Worm (Caenorhabditis elegans): ENCODE results near the gene tsp-21.
A peak's percentile ranks its signal among the peaks of the same experiment; 100 is the strongest.

The tsp-21 gene

DNA sequence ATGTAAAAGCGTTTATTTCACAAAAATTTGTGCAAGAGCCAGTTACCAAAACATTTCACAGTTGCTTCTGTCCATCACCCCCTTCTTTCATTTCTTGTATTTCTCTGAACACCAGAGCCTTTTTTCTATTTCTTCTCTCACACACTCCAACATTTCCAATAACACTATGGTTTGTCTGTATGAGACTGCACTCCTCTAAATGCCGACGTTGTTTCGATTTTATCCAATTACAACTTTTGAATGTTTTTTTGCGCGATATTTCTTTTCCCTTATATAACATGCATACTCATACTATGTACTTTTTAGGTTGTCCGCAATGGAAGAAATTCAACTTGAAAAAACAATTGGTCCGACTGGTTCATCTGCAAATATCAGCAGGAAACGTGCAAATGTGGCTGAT lies 26.3 kb upstream of the tsp-21 start, which contains the start of gene F21G4.5:
F21G4.5 (plus strand) TSS at position 301 of the 400 bp plus-strand sequence.
- no peak for TF ChIP-seq aly-1 (tag; optimal IDR thresholded peaks at IDR 0.05)
- no peak for TF ChIP-seq tbx-11 (GFP tag; IDR thresholded peaks at IDR 0.05)
- no peak for TF ChIP-seq ceh-13 (GFP tag; optimal IDR thresholded peaks at IDR 0.05)
- TF ChIP-seq hnd-1 (tag; optimal IDR thresholded peaks at IDR 0.05), result no peak
- TF ChIP-seq pes-1 (GFP tag; IDR thresholded peaks at IDR 0.05), result no peak
- no peak for TF ChIP-seq tra-4 (tag; optimal IDR thresholded peaks at IDR 0.05)
- TF ChIP-seq ama-1 (optimal IDR thresholded peaks at IDR 0.05), result no peak
- no peak for TF ChIP-seq hmg-4 (GFP tag; optimal IDR thresholded peaks at IDR 0.05)
- no peak for TF ChIP-seq B0310.2 (tag; optimal IDR thresholded peaks at IDR 0.05)
- TF ChIP-seq sea-1 (GFP tag; conservative IDR thresholded peaks at IDR 0.05), result no peak
- no peak for TF ChIP-seq ceh-36 (tag; optimal IDR thresholded peaks at IDR 0.05)
- no peak for TF ChIP-seq tbx-37 (GFP tag; conservative IDR thresholded peaks at IDR 0.05)
- no peak for TF ChIP-seq scrt-1 (GFP tag; IDR thresholded peaks at IDR 0.05)
- TF ChIP-seq flt-1 (GFP tag; IDR thresholded peaks at IDR 0.05), result no peak
- no peak for TF ChIP-seq hmbx-1 (tag; optimal IDR thresholded peaks at IDR 0.05)

DNA sequence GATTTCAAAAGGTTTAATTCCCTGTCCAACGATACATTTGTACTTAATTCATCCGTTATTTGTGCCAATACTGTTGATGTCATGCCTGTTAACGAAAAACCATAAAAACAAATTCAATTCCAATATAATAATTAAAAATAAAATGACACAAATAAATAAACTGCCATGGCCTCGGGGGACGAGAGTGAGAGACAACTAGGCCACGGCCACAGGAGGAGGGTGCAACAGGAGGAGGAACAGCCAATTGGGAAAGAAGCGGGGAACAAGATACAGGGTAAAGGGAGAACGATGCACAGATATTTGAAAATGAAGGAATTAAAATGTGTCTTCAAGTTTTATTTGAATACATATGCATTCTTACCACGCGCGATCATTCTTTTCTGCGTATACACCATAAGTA lies 14.8 kb upstream of the tsp-21 start, which contains the start of gene F21G4.6:
F21G4.6 (minus strand) TSS at position 87 of the 400 bp plus-strand sequence.
- TF ChIP-seq tbx-37 (GFP tag; conservative IDR thresholded peaks at IDR 0.05) (0 out of 2 replicates have a peak, but pooled peaks have one; percentile 33), hmbx-1 (tag; optimal IDR thresholded peaks at IDR 0.05) (no peak)

DNA sequence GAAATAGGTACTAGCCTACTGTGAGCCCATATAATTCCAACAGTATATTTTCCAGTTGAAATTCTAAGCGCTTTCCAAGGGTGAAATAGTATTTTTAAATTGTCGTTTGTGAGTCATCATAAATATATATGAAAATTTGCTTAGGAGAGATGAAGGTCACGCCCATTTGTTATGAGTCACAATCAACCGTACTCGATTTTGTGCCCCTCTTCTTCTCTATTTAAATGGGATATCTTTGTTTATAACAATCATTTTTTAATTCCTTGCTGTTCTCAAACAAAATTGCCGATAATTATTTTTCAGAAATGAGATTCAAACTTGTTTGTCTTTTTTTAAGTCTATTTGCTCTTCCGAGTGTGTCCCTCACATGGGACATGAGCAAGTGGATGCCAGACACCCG lies 13.2 kb upstream of the tsp-21 start, which contains the start of gene folr-1:
folr-1 (plus strand) TSS at position 301 of the 400 bp plus-strand sequence.
- no peak for TF ChIP-seq hnd-1 (tag; optimal IDR thresholded peaks at IDR 0.05)
- no peak for TF ChIP-seq sea-1 (GFP tag; conservative IDR thresholded peaks at IDR 0.05)
- no peak for TF ChIP-seq hmbx-1 (tag; optimal IDR thresholded peaks at IDR 0.05)
- no peak for TF ChIP-seq hmg-4 (GFP tag; optimal IDR thresholded peaks at IDR 0.05)
- TF ChIP-seq tbx-37 (GFP tag; conservative IDR thresholded peaks at IDR 0.05), result no peak
- no peak for TF ChIP-seq F13C5.2 (tag; optimal IDR thresholded peaks at IDR 0.05)
- no peak for TF ChIP-seq ceh-13 (GFP tag; optimal IDR thresholded peaks at IDR 0.05)
- no peak for TF ChIP-seq scrt-1 (GFP tag; IDR thresholded peaks at IDR 0.05)
- TF ChIP-seq aly-1 (tag; optimal IDR thresholded peaks at IDR 0.05), result no peak
- TF ChIP-seq pes-1 (GFP tag; IDR thresholded peaks at IDR 0.05), result no peak
- TF ChIP-seq ama-1 (optimal IDR thresholded peaks at IDR 0.05), result no peak
- TF ChIP-seq B0310.2 (tag; optimal IDR thresholded peaks at IDR 0.05), result no peak
- no peak for TF ChIP-seq tbx-11 (GFP tag; IDR thresholded peaks at IDR 0.05)
- TF ChIP-seq tra-4 (tag; optimal IDR thresholded peaks at IDR 0.05), result no peak
- no peak for TF ChIP-seq ceh-36 (tag; optimal IDR thresholded peaks at IDR 0.05)
- no peak for TF ChIP-seq ets-7 (tag; optimal IDR thresholded peaks at IDR 0.05)
- no peak for TF ChIP-seq flt-1 (GFP tag; IDR thresholded peaks at IDR 0.05)

DNA sequence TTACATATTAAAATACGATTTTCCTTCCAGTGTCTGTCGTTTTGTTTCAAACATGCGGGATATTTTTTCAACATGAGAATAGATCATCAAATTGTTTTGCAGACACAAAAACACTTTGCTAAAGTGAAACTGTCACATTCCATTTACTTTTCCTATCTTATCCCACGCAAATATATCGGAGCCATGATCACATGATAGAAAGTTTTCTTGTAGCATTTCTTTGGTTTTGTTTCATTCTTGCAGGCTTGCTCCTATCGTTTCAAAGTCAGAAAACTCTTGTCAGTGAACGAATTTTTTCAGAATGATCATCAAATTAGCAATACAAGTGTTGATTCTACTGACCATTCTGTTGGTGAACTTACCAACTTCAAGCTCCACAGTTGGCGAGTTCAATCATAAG lies 10.9 kb upstream of the tsp-21 start, which contains the start of gene C17G1.2:
C17G1.2 (plus strand) TSS at position 301 of the 400 bp plus-strand sequence.
- TF ChIP-seq hmbx-1 (tag; optimal IDR thresholded peaks at IDR 0.05), result no peak
- no peak for TF ChIP-seq ceh-36 (tag; optimal IDR thresholded peaks at IDR 0.05)
- no peak for TF ChIP-seq scrt-1 (GFP tag; IDR thresholded peaks at IDR 0.05)
- no peak for TF ChIP-seq tbx-11 (GFP tag; IDR thresholded peaks at IDR 0.05)
- TF ChIP-seq ama-1 (optimal IDR thresholded peaks at IDR 0.05), result no peak
- no peak for TF ChIP-seq ceh-13 (GFP tag; optimal IDR thresholded peaks at IDR 0.05)
- no peak for TF ChIP-seq tbx-37 (GFP tag; conservative IDR thresholded peaks at IDR 0.05)
- no peak for TF ChIP-seq sea-1 (GFP tag; conservative IDR thresholded peaks at IDR 0.05)
- TF ChIP-seq aly-1 (tag; optimal IDR thresholded peaks at IDR 0.05), result no peak
- no peak for TF ChIP-seq hnd-1 (tag; optimal IDR thresholded peaks at IDR 0.05)

DNA sequence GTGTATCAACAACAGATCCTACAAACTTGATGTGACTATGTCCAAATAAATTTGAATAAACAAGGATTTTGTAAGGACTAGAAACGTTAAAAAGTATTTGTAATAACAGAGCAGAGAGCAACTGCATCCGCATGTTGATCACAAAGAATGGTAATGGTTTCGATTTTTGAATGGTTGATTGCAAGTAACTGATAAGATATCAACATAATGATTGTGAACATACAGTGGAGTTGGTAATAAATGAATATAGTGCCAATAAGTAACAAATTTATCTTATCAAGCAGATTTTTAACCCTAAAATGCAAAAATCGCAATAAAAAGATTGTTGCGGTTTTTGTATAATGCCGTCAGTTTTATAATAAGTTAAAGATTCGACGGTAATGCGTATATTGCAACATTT lies 7.2 kb upstream of the tsp-21 start, which contains the start of gene ugt-23:
ugt-23 (minus strand) TSS at position 212 of the 400 bp plus-strand sequence.
- TF ChIP-seq ets-7 (tag; optimal IDR thresholded peaks at IDR 0.05), result no peak
- no peak for TF ChIP-seq ceh-13 (GFP tag; optimal IDR thresholded peaks at IDR 0.05)
- TF ChIP-seq ceh-36 (tag; optimal IDR thresholded peaks at IDR 0.05), result no peak
- TF ChIP-seq tbx-37 (GFP tag; conservative IDR thresholded peaks at IDR 0.05), result no peak
- TF ChIP-seq aly-1 (tag; optimal IDR thresholded peaks at IDR 0.05), result no peak
- TF ChIP-seq B0310.2 (tag; optimal IDR thresholded peaks at IDR 0.05), result no peak
- no peak for TF ChIP-seq hmbx-1 (tag; optimal IDR thresholded peaks at IDR 0.05)
- no peak for TF ChIP-seq pes-1 (GFP tag; IDR thresholded peaks at IDR 0.05)
- no peak for TF ChIP-seq hmg-4 (GFP tag; optimal IDR thresholded peaks at IDR 0.05)
- no peak for TF ChIP-seq flt-1 (GFP tag; IDR thresholded peaks at IDR 0.05)
- no peak for TF ChIP-seq scrt-1 (GFP tag; IDR thresholded peaks at IDR 0.05)
- no peak for TF ChIP-seq ama-1 (optimal IDR thresholded peaks at IDR 0.05)
- no peak for TF ChIP-seq sea-1 (GFP tag; conservative IDR thresholded peaks at IDR 0.05)
- no peak for TF ChIP-seq hnd-1 (tag; optimal IDR thresholded peaks at IDR 0.05)
- TF ChIP-seq F13C5.2 (tag; optimal IDR thresholded peaks at IDR 0.05), result no peak
- no peak for TF ChIP-seq tra-4 (tag; optimal IDR thresholded peaks at IDR 0.05)
- no peak for TF ChIP-seq tbx-11 (GFP tag; IDR thresholded peaks at IDR 0.05)

DNA sequence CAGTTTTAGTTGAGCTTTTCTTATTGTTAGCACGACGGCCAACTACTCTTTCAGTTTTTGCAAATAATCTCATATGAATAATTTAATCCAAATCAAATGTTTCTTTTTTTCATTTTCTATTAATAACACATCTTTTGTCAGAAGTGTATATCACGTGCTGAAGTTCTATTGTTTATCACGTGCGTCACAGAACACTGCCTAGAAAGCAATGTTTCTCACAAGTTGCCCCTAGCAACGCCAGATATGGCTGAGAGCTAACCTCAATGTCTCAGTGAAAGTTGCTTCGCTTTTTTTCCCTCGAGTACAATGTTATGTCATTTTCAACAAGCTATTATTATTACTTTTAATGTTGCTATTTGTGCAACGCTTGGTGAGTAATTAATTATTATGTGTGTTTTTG lies 4.2 kb upstream of the tsp-21 start:
- TF ChIP-seq ceh-13 (GFP tag; optimal IDR thresholded peaks at IDR 0.05) (no peak), tra-4 (tag; optimal IDR thresholded peaks at IDR 0.05) (no peak), tbx-37 (GFP tag; conservative IDR thresholded peaks at IDR 0.05) (no peak), hmg-4 (GFP tag; optimal IDR thresholded peaks at IDR 0.05) (no peak), sea-1 (GFP tag; conservative IDR thresholded peaks at IDR 0.05) (no peak), F13C5.2 (tag; optimal IDR thresholded peaks at IDR 0.05) (no peak), pes-1 (GFP tag; IDR thresholded peaks at IDR 0.05) (no peak), ama-1 (optimal IDR thresholded peaks at IDR 0.05) (no peak), ceh-36 (tag; optimal IDR thresholded peaks at IDR 0.05) (no peak), scrt-1 (GFP tag; IDR thresholded peaks at IDR 0.05) (no peak), tbx-11 (GFP tag; IDR thresholded peaks at IDR 0.05) (no peak), ets-7 (tag; optimal IDR thresholded peaks at IDR 0.05) (no peak), hmbx-1 (tag; optimal IDR thresholded peaks at IDR 0.05) (no peak), flt-1 (GFP tag; IDR thresholded peaks at IDR 0.05) (no peak), hnd-1 (tag; optimal IDR thresholded peaks at IDR 0.05) (no peak), B0310.2 (tag; optimal IDR thresholded peaks at IDR 0.05) (no peak)

DNA sequence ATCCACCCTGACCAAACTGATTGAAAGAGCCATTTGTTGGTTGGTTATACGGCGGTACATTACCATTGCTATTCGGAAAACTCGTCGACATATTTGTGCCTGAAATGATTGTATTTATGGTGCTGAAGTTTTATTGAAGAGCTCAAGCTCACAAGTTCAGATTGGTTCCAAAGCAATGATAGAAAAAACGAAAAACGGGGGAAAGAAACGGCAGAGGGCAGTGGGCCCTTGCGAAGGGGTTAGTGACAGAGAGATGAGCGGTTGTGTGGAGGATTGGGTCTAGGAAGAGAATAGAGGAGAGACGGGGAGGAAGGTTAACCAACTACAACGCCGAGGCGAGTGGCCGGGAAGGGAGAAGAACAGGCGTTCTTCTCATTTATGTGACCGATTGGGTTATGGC lies 809 bp upstream of the tsp-21 start, which contains the start of gene nra-3:
nra-3 (minus strand) TSS at position 101 of the 400 bp plus-strand sequence.
- TF ChIP-seq hmg-4 (GFP tag; optimal IDR thresholded peaks at IDR 0.05) (peak; percentile 61), tbx-11 (GFP tag; IDR thresholded peaks at IDR 0.05) (0 out of 2 replicates have a peak, but pooled peaks have one; percentile 16), F13C5.2 (tag; optimal IDR thresholded peaks at IDR 0.05) (no peak), tra-4 (tag; optimal IDR thresholded peaks at IDR 0.05) (no peak), ama-1 (optimal IDR thresholded peaks at IDR 0.05) (no peak), sea-1 (GFP tag; conservative IDR thresholded peaks at IDR 0.05) (0 out of 2 replicates have a peak, but pooled peaks have one; percentile 27)

Measured in whole organism, early embryonic.